Fruit fly (Drosophila melanogaster) whole organism, embryonic: ENCODE results near the gene Hr83.

Experiments
- Atf-2 ChIP-seq: fragments of 200-800 bp; sonication (Bioruptor generic); optimal IDR thresholded peaks from 2 replicates; lab custom pipeline; 2016; ENCODE audit warnings: missing biosample characterization, missing genetic modification characterization
- Awh ChIP-seq: fragments of 200-800 bp; sonication (Bioruptor generic); IDR thresholded peaks from 2 replicates; pipeline ENCODE4, ENCODE4 v1.3.6; 2022; ENCODE audit warnings: missing biosample characterization, missing genetic modification characterization
- CG10543 ChIP-seq: fragments of 200-800 bp; sonication (Bioruptor generic); optimal IDR thresholded peaks from 3 replicates; lab custom pipeline; 2017; ENCODE audit warnings: missing biosample characterization, mild to moderate bottlenecking, missing genetic modification characterization, moderate library complexity
- CG11398 ChIP-seq: fragments of 200-800 bp; sonication (Bioruptor generic); optimal IDR thresholded peaks from 2 replicates; lab custom pipeline; 2016; ENCODE audit warnings: missing biosample characterization, missing genetic modification characterization
- CG12104 ChIP-seq: fragments of 200-800 bp; sonication (Bioruptor generic); optimal IDR thresholded peaks from 3 replicates; lab custom pipeline; 2016; ENCODE audit warnings: missing biosample characterization, missing genetic modification characterization
- CG1602 ChIP-seq: fragments of 200-800 bp; sonication (Bioruptor generic); optimal IDR thresholded peaks from 3 replicates; lab custom pipeline; 2016; ENCODE audit warnings: missing biosample characterization, missing genetic modification characterization
- CG18599 ChIP-seq: fragments of 200-800 bp; sonication (Bioruptor generic); optimal IDR thresholded peaks from 3 replicates; lab custom pipeline; 2017; ENCODE audit warnings: missing biosample characterization, missing genetic modification characterization, mild to moderate bottlenecking, moderate library complexity, missing genetic modification reagents
- CG2120 ChIP-seq: fragments of 200-800 bp; sonication (Bioruptor generic); optimal IDR thresholded peaks from 3 replicates; lab custom pipeline; 2016; ENCODE audit warnings: missing biosample characterization, missing genetic modification characterization
- CG2129 ChIP-seq: fragments of 200-800 bp; sonication (Bioruptor generic); IDR thresholded peaks from 2 replicates; pipeline ENCODE4 v1.3.6; 2022; ENCODE audit warnings: missing biosample characterization, missing genetic modification characterization; ENCODE audit not compliant: partially characterized antibody
- CG2889 ChIP-seq: fragments of 200-800 bp; sonication (Bioruptor generic); IDR thresholded peaks from 3 replicates; pipeline ENCODE4 v1.3.6; 2022; ENCODE audit warnings: missing biosample characterization, missing genetic modification characterization
- CG31224 ChIP-seq: fragments of 200-800 bp; sonication (Bioruptor generic); IDR thresholded peaks from 2 replicates; pipeline ENCODE4 v1.3.6; 2022; ENCODE audit warnings: missing biosample characterization, missing genetic modification characterization
- CG31441 ChIP-seq: fragments of 200-800 bp; sonication (Bioruptor generic); IDR thresholded peaks from 2 replicates; pipeline ENCODE4 v1.3.6; 2022; ENCODE audit warnings: missing biosample characterization, missing genetic modification characterization
- CG3163 ChIP-seq: fragments of 200-800 bp; sonication (Bioruptor generic); optimal IDR thresholded peaks from 3 replicates; lab custom pipeline; 2016; ENCODE audit warnings: missing biosample characterization, missing genetic modification characterization
- CG3281 ChIP-seq: fragments of 200-800 bp; sonication (Bioruptor generic); optimal IDR thresholded peaks from 3 replicates; lab custom pipeline; 2017; ENCODE audit warnings: missing biosample characterization, mild to moderate bottlenecking, missing genetic modification characterization
- CG34376 ChIP-seq: fragments of 200-800 bp; sonication (Bioruptor generic); optimal IDR thresholded peaks from 2 replicates; lab custom pipeline; 2018; ENCODE audit warnings: missing biosample characterization, mild to moderate bottlenecking, missing genetic modification characterization
- CG5180 ChIP-seq: fragments of 200-800 bp; sonication (Bioruptor generic); optimal IDR thresholded peaks from 3 replicates; lab custom pipeline; 2017; ENCODE audit warnings: missing biosample characterization, missing genetic modification characterization, mild to moderate bottlenecking, moderate library complexity, missing genetic modification reagents
- CG6791 ChIP-seq: fragments of 200-800 bp; sonication (Bioruptor generic); IDR thresholded peaks from 3 replicates; pipeline ENCODE4 v1.3.6; 2022; ENCODE audit warnings: missing biosample characterization, missing genetic modification characterization; ENCODE audit not compliant: partially characterized antibody
- CG7963 ChIP-seq: fragments of 200-800 bp; sonication (Bioruptor generic); IDR thresholded peaks from 3 replicates; pipeline ENCODE4 v1.3.6; 2022; ENCODE audit warnings: missing biosample characterization, missing genetic modification characterization; ENCODE audit not compliant: partially characterized antibody
- CTCF ChIP-seq: fragments of 200-800 bp; sonication (Bioruptor generic); optimal IDR thresholded peaks from 2 replicates; lab custom pipeline; 2017; ENCODE audit warnings: missing biosample characterization, mild to moderate bottlenecking, missing genetic modification characterization, moderate library complexity
- CoRest ChIP-seq: fragments of 200-800 bp; sonication (Bioruptor generic); optimal IDR thresholded peaks from 3 replicates; lab custom pipeline; 2018; ENCODE audit warnings: missing biosample characterization, mild to moderate bottlenecking, missing genetic modification characterization, moderate library complexity
- Dip3 ChIP-seq: fragments of 200-800 bp; sonication (Bioruptor generic); optimal IDR thresholded peaks from 3 replicates; lab custom pipeline; 2016; ENCODE audit warnings: missing biosample characterization, missing genetic modification characterization
- E2f2 ChIP-seq: fragments of 200-800 bp; sonication (Bioruptor generic); IDR thresholded peaks from 2 replicates; pipeline ENCODE4 v1.3.6; 2022; ENCODE audit warnings: missing biosample characterization, missing genetic modification characterization
- Fer2 ChIP-seq: fragments of 200-800 bp; sonication (Bioruptor generic); optimal IDR thresholded peaks from 2 replicates; lab custom pipeline; 2018; ENCODE audit warnings: missing biosample characterization, mild to moderate bottlenecking, missing genetic modification characterization, moderate library complexity
- Hr51 ChIP-seq, 2 experiments: fragments of 200-800 bp; sonication (Bioruptor generic); optimal IDR thresholded peaks; 2 replicates in 1 of 2; 3 replicates in 1 of 2; lab custom pipeline; 2016 to 2018; ENCODE audit warnings: missing biosample characterization in 2 of 2, missing genetic modification characterization in 2 of 2, mild to moderate bottlenecking in 1 of 2, moderate library complexity in 1 of 2
- Oli ChIP-seq: fragments of 200-800 bp; sonication (Bioruptor generic); optimal IDR thresholded peaks from 2 replicates; lab custom pipeline; 2018; ENCODE audit warnings: missing biosample characterization, mild to moderate bottlenecking, missing genetic modification characterization, moderate library complexity
- Opbp ChIP-seq: fragments of 200-800 bp; sonication (Bioruptor generic); IDR thresholded peaks from 3 replicates; pipeline ENCODE4 v1.3.6; 2022; ENCODE audit warnings: missing biosample characterization, missing genetic modification characterization; ENCODE audit not compliant: partially characterized antibody
- PHDP ChIP-seq: fragments of 200-800 bp; sonication (Bioruptor generic); optimal IDR thresholded peaks from 3 replicates; lab custom pipeline; 2018; ENCODE audit warnings: missing biosample characterization, mild to moderate bottlenecking, missing genetic modification characterization, moderate library complexity
- YL-1 ChIP-seq: fragments of 200-800 bp; sonication (Bioruptor generic); optimal IDR thresholded peaks from 3 replicates; lab custom pipeline; 2017; ENCODE audit warnings: missing biosample characterization, mild to moderate bottlenecking, missing genetic modification characterization
- ara ChIP-seq: fragments of 200-800 bp; sonication (Bioruptor generic); IDR thresholded peaks from 2 replicates; pipeline ENCODE4 v1.3.6; 2022; ENCODE audit warnings: missing biosample characterization, missing genetic modification characterization
- ash1 ChIP-seq: fragments of 200-800 bp; sonication (Bioruptor generic); optimal IDR thresholded peaks from 2 replicates; lab custom pipeline; 2018; ENCODE audit warnings: missing biosample characterization, mild to moderate bottlenecking, missing genetic modification characterization
- caup ChIP-seq: fragments of 200-800 bp; sonication (Bioruptor generic); optimal IDR thresholded peaks from 3 replicates; lab custom pipeline; 2017; ENCODE audit warnings: missing biosample characterization, mild to moderate bottlenecking, missing genetic modification characterization, moderate library complexity; ENCODE audit not compliant: severe bottlenecking
- crol ChIP-seq: fragments of 200-800 bp; sonication (Bioruptor generic); IDR thresholded peaks from 2 replicates; pipeline ENCODE4 v1.3.6; 2022; ENCODE audit warnings: missing biosample characterization, missing genetic modification characterization
- dmrt99B ChIP-seq: fragments of 200-800 bp; sonication (Bioruptor generic); optimal IDR thresholded peaks from 2 replicates; lab custom pipeline; 2018; ENCODE audit warnings: missing biosample characterization, mild to moderate bottlenecking, missing genetic modification characterization, moderate library complexity
- dysf ChIP-seq: fragments of 200-800 bp; sonication (Bioruptor generic); IDR thresholded peaks from 3 replicates; pipeline ENCODE4 v1.3.6; 2022; ENCODE audit warnings: missing biosample characterization, missing genetic modification characterization
- ems ChIP-seq: fragments of 200-800 bp; sonication (Bioruptor generic); optimal IDR thresholded peaks from 3 replicates; lab custom pipeline; 2016; ENCODE audit warnings: missing biosample characterization, missing genetic modification characterization
- fd96Cb ChIP-seq: fragments of 200-800 bp; sonication (Bioruptor generic); optimal IDR thresholded peaks from 2 replicates; lab custom pipeline; 2018; ENCODE audit warnings: missing biosample characterization, mild to moderate bottlenecking, missing genetic modification characterization, moderate library complexity
- gsb ChIP-seq: fragments of 200-800 bp; sonication (Bioruptor generic); IDR thresholded peaks from 2 replicates; pipeline ENCODE4 v1.3.6; 2022; ENCODE audit warnings: missing biosample characterization, missing genetic modification characterization
- inv ChIP-seq: fragments of 200-800 bp; sonication (Bioruptor generic); IDR thresholded peaks from 2 replicates; pipeline ENCODE4 v1.3.6; 2022; ENCODE audit warnings: missing biosample characterization, missing genetic modification characterization; ENCODE audit not compliant: partially characterized antibody
- lab ChIP-seq: fragments of 200-800 bp; sonication (Bioruptor generic); optimal IDR thresholded peaks from 3 replicates; lab custom pipeline; 2017; ENCODE audit warnings: missing biosample characterization, missing genetic modification characterization, mild to moderate bottlenecking, moderate library complexity, missing genetic modification reagents
- lov ChIP-seq, 2 experiments: fragments of 200-800 bp in 1 of 2; fragments of >200 bp in 1 of 2; sonication (Bioruptor generic) in 1 of 2; IDR thresholded peaks in 1 of 2; optimal IDR thresholded peaks in 1 of 2; 2 replicates in 1 of 2; 3 replicates in 1 of 2; pipeline versions ENCODE4 v1.3.6 to Lab custom; 2017 to 2022; ENCODE audit warnings: missing biosample characterization in 1 of 2, missing genetic modification characterization in 1 of 2
- mirr ChIP-seq: fragments of 200-800 bp; sonication (Bioruptor generic); optimal IDR thresholded peaks from 3 replicates; lab custom pipeline; 2018; ENCODE audit warnings: missing biosample characterization, mild to moderate bottlenecking, missing genetic modification characterization
- nom ChIP-seq: fragments of 200-800 bp; sonication (Bioruptor generic); optimal IDR thresholded peaks from 2 replicates; lab custom pipeline; 2017; ENCODE audit warnings: missing biosample characterization, missing genetic modification characterization, mild to moderate bottlenecking, moderate library complexity, missing genetic modification reagents
- oc ChIP-seq: fragments of 200-800 bp; sonication (Bioruptor generic); optimal IDR thresholded peaks from 2 replicates; lab custom pipeline; 2018; ENCODE audit warnings: missing biosample characterization, mild to moderate bottlenecking, missing genetic modification characterization, moderate library complexity
- pros ChIP-seq: fragments of 200-800 bp; sonication (Bioruptor generic); optimal IDR thresholded peaks from 3 replicates; lab custom pipeline; 2019; ENCODE audit warnings: missing biosample characterization, mild to moderate bottlenecking, missing genetic modification characterization, moderate library complexity
- pzg ChIP-seq: fragments of 200-800 bp; sonication (Bioruptor generic); optimal IDR thresholded peaks from 3 replicates; lab custom pipeline; 2018; ENCODE audit warnings: missing biosample characterization, mild to moderate bottlenecking, missing genetic modification characterization, moderate library complexity
- sd ChIP-seq: fragments of 200-800 bp; sonication (Bioruptor generic); optimal IDR thresholded peaks from 3 replicates; lab custom pipeline; 2018; ENCODE audit warnings: missing biosample characterization, mild to moderate bottlenecking, missing genetic modification characterization, moderate library complexity
- sens ChIP-seq: fragments of 200-800 bp; sonication (Bioruptor generic); peaks from one replicate; lab custom pipeline; 2016; ENCODE audit warnings: missing biosample characterization, missing genetic modification characterization
- tup ChIP-seq: fragments of 200-800 bp; sonication (Bioruptor generic); optimal IDR thresholded peaks from 2 replicates; lab custom pipeline; 2016; ENCODE audit warnings: missing biosample characterization, mild to moderate bottlenecking, missing genetic modification characterization, moderate library complexity
- vnd ChIP-seq: fragments of 200-800 bp; sonication (Bioruptor generic); IDR thresholded peaks from 3 replicates; pipeline ENCODE4 v1.3.6; 2022; ENCODE audit warnings: missing biosample characterization, missing genetic modification characterization; ENCODE audit not compliant: partially characterized antibody
- z ChIP-seq: fragments of 200-800 bp; sonication (Bioruptor generic); IDR thresholded peaks from 3 replicates; pipeline ENCODE4 v1.3.6; 2022; ENCODE audit warnings: missing biosample characterization, missing genetic modification characterization

Gene Hr83

dm6 chr3R:6397611-6398092 is 48.6 kb downstream of the Hr83 start (continued):
- peak; percentile 37; the same call in 1 of the 2 replicates for TF ChIP-seq Awh (GFP tag; lab: Robert Waterston, UW)
- no peak for TF ChIP-seq CG12104 (GFP tag; lab: Kevin White, UChicago)
- no peak for TF ChIP-seq tup (GFP tag; lab: Kevin White, UChicago)
- TF ChIP-seq mirr (GFP tag; lab: Kevin White, UChicago), result no peak
- peak; percentile 27 for TF ChIP-seq lab
- TF ChIP-seq CG6791 (GFP tag; lab: Robert Waterston, UW), result 0 out of 3 replicates have a peak, but pooled peaks have one; percentile 30
- TF ChIP-seq dysf (GFP tag; lab: Robert Waterston, UW), result 0 out of 3 replicates have a peak, but pooled peaks have one; percentile 52
- no peak for TF ChIP-seq ems (GFP tag; lab: Kevin White, UChicago)
- no peak for TF ChIP-seq Atf-2
- peak; percentile 32 for TF ChIP-seq CG3281 (GFP tag; lab: Kevin White, UChicago)
- peak; percentile 50 for TF ChIP-seq CG18599 (GFP tag; lab: Kevin White, UChicago)
- no peak for TF ChIP-seq inv
- no peak for TF ChIP-seq lov (optimal IDR thresholded peaks at IDR 0.05; lab: Kevin White, UChicago)
- no peak for TF ChIP-seq lov (GFP tag; IDR thresholded peaks at IDR 0.05; lab: Robert Waterston, UW)
- peak; percentile 53; the same call in 2 of the 3 replicates for TF ChIP-seq vnd (GFP tag; lab: Robert Waterston, UW)
- no peak for TF ChIP-seq ara (GFP tag; lab: Robert Waterston, UW)
- TF ChIP-seq pros (GFP tag; lab: Kevin White, UChicago), result no peak
- TF ChIP-seq CG2129 (GFP tag; lab: Robert Waterston, UW), result no peak
- TF ChIP-seq CG2120, result peak; percentile 61
- TF ChIP-seq CoRest (tag; lab: Kevin White, UChicago), result peak; percentile 48
- peak; percentile 56 for TF ChIP-seq dmrt99B (tag; lab: Kevin White, UChicago)
- TF ChIP-seq gsb (GFP tag; lab: Robert Waterston, UW), result no peak
- TF ChIP-seq pzg, result no peak
- TF ChIP-seq CG1602 (GFP tag; lab: Kevin White, UChicago), result no peak
- no peak for TF ChIP-seq CG3163 (GFP tag; lab: Kevin White, UChicago)
- no peak for TF ChIP-seq Dip3 (GFP tag; lab: Kevin White, UChicago)
- TF ChIP-seq caup (GFP tag; lab: Kevin White, UChicago), result peak; percentile 19
- peak; percentile 8 for TF ChIP-seq fd96Cb (tag; lab: Kevin White, UChicago)
- TF ChIP-seq nom, result no peak
- TF ChIP-seq CG11398 (GFP tag; lab: Kevin White, UChicago), result no peak
- TF ChIP-seq Oli (tag; lab: Kevin White, UChicago), result peak; percentile 4
- TF ChIP-seq oc (tag; lab: Kevin White, UChicago), result no peak
- peak; percentile 55; the same call in 1 of the 3 replicates for TF ChIP-seq CG7963 (GFP tag; lab: Robert Waterston, UW)
- peak; percentile 18; the same call in 1 of the 2 replicates for TF ChIP-seq CG31441
- TF ChIP-seq CG10543, result no peak
- TF ChIP-seq crol (GFP tag; lab: Robert Waterston, UW), result peak; percentile 52
- TF ChIP-seq Opbp, result 0 out of 3 replicates have a peak, but pooled peaks have one; percentile 30
- no peak for TF ChIP-seq CG2889 (GFP tag; lab: Robert Waterston, UW)
- TF ChIP-seq, all 482 proteins: peak for 97

dm6 chr3R:6399289-6399688 is 50.2 kb downstream of the Hr83 start:
- TF ChIP-seq CG34376 (GFP tag; lab: Kevin White, UChicago) (peak; percentile 28), CG31224 (peak; percentile 52; the same call in 1 of the 2 replicates), sd (tag; lab: Kevin White, UChicago) (peak; percentile 46), sens (peak; percentile 26), Fer2 (no peak), PHDP (tag; lab: Kevin White, UChicago) (peak; percentile 20), CG5180 (GFP tag; lab: Kevin White, UChicago) (peak; percentile 3), Hr51 (GFP tag; optimal IDR thresholded peaks at IDR 0.05; lab: Kevin White, UChicago) (peak in 1 of 2 experiments; percentile 23), YL-1 (GFP tag; lab: Kevin White, UChicago) (no peak), CTCF (peak; percentile 10), z (GFP tag; lab: Robert Waterston, UW) (no peak), E2f2 (GFP tag; lab: Robert Waterston, UW) (no peak), ash1 (GFP tag; lab: Kevin White, UChicago) (no peak)
